Fruit fly (Drosophila melanogaster) whole organism, embryonic: ENCODE results near the gene inaE.

Experiments used
- CG18011 ChIP-seq: fragments of 200-800 bp; sonication (Bioruptor generic); optimal IDR thresholded peaks from 2 replicates; lab custom pipeline; 2017; ENCODE audit warnings: missing biosample characterization, missing genetic modification characterization, mild to moderate bottlenecking, moderate library complexity, missing genotype
- CG30431 ChIP-seq: fragments of 200-800 bp; sonication (Bioruptor generic); optimal IDR thresholded peaks from 2 replicates; lab custom pipeline; 2017; ENCODE audit warnings: missing biosample characterization, missing genetic modification characterization
- CTCF ChIP-seq: fragments of 200-800 bp; sonication (Bioruptor generic); optimal IDR thresholded peaks from 2 replicates; lab custom pipeline; 2017; ENCODE audit warnings: missing biosample characterization, mild to moderate bottlenecking, missing genetic modification characterization, moderate library complexity
- Dp ChIP-seq: fragments of 200-800 bp; sonication (Bioruptor generic); optimal IDR thresholded peaks from 2 replicates; lab custom pipeline; 2018; ENCODE audit warnings: missing biosample characterization, mild to moderate bottlenecking, missing genetic modification characterization, moderate library complexity
- gem ChIP-seq: fragments of 200-800 bp; sonication (Bioruptor generic); optimal IDR thresholded peaks from 2 replicates; lab custom pipeline; 2019; ENCODE audit warnings: missing biosample characterization, mild to moderate bottlenecking, missing genetic modification characterization, moderate library complexity
- ham ChIP-seq: fragments of 200-800 bp; sonication (Bioruptor generic); IDR thresholded peaks from 2 replicates; pipeline ENCODE4 v1.3.6; 2022; ENCODE audit warnings: missing biosample characterization, missing genetic modification characterization

dm6 chrX:13819682-13820081 lies 36.2 kb downstream of the inaE start:
- TF ChIP-seq ham = no peak
- TF ChIP-seq CG18011 (GFP tag; lab: Kevin White, UChicago) = no peak
- no peak for TF ChIP-seq CTCF (GFP tag; lab: Kevin White, UChicago)
- TF ChIP-seq Dp (GFP tag; lab: Kevin White, UChicago) = no peak
- no peak for TF ChIP-seq CG30431 (GFP tag; lab: Kevin White, UChicago)
- no peak for TF ChIP-seq gem (tag; lab: Kevin White, UChicago)
